Worm (Caenorhabditis elegans) whole organism, L3 larva: Measurements from ENCODE around the gene F56A11.6.

Experiments
- ceh-28 ChIP-seq: fragments of 150-350 bp; optimal IDR thresholded peaks from 2 replicates; lab custom pipeline; 2014; ENCODE audit warnings: missing biosample characterization, missing genetic modification reagents, missing genetic modification characterization
- pqm-1 ChIP-seq: fragments of 150-350 bp; optimal IDR thresholded peaks from 2 replicates; lab custom pipeline; 2017; ENCODE audit warnings: missing biosample characterization, missing genetic modification characterization, inconsistent platforms

- TF ChIP-seq pqm-1 (tag; lab: Kevin White, UChicago), result no peak
- TF ChIP-seq ceh-28 (tag; lab: Kevin White, UChicago), result no peak
Observed at ce11 chrIV:627237-627636, 45.2 kb upstream of the F56A11.6 start, which contains the start of gene nhr-76.
